Fruit fly (Drosophila melanogaster) S2 (cell line): Measurements from ENCODE around the gene cv-c.

Experiments used
- CG8478 ChIP-seq: fragments of >200 bp; optimal IDR thresholded peaks from 2 replicates; lab custom pipeline; 2018
- CTCF ChIP-seq, 2 experiments: fragments of >200 bp; optimal IDR thresholded peaks; 2 replicates each; lab custom pipeline; 2018

- TF ChIP-seq CTCF (optimal IDR thresholded peaks at IDR 0.05; lab: Kevin White, UChicago) (no peak), CG8478 (lab: Kevin White, UChicago) (no peak)
These were observed 12.4 kb upstream of the cv-c start for dm6 chr3R:14493936-14494335.
